Fruit fly (Drosophila melanogaster): ENCODE results near the gene CG42675.

dm6 chr3R:5772433-5772832, 41.0 kb upstream of the CG42675 start:
- TF ChIP-seq CG16779 (tag; optimal IDR thresholded peaks at IDR 0.05) = no peak
- TF ChIP-seq dsx (GFP tag; optimal IDR thresholded peaks at IDR 0.05; ENCODE audit: poor library complexity, severe bottlenecking) = no peak
- TF ChIP-seq CG7368 (GFP tag; optimal IDR thresholded peaks at IDR 0.05) = no peak

Measured in whole organism, prepupa.